Worm (Caenorhabditis elegans) whole organism, L1 larva: ENCODE results near the gene stdh-3.

ENCODE experiments used
- C04F5.9 ChIP-seq: sonication (generic microtip); optimal IDR thresholded peaks from 2 replicates; lab custom pipeline; 2016; ENCODE audit warnings: missing genetic modification characterization, missing compliant biosample characterization
- aly-2 ChIP-seq: fragments of 150-350 bp; optimal IDR thresholded peaks from 2 replicates; lab custom pipeline; 2014; ENCODE audit warnings: missing biosample characterization, missing genetic modification characterization
- blmp-1 ChIP-seq: fragments of 150-350 bp; optimal IDR thresholded peaks from 2 replicates; lab custom pipeline; 2014; ENCODE audit warnings: missing biosample characterization, missing genetic modification characterization
- ceh-63 ChIP-seq: fragments of 200-800 bp; sonication (Bioruptor generic); optimal IDR thresholded peaks from 2 replicates; lab custom pipeline; 2018; ENCODE audit warnings: mild to moderate bottlenecking, missing genetic modification characterization, missing compliant biosample characterization
- ceh-8 ChIP-seq: fragments of 200-800 bp; sonication (Bioruptor generic); optimal IDR thresholded peaks from 2 replicates; lab custom pipeline; 2018; ENCODE audit warnings: mild to moderate bottlenecking, missing genetic modification characterization, moderate library complexity, missing compliant biosample characterization
- ces-1 ChIP-seq: fragments of 150-350 bp; optimal IDR thresholded peaks from 2 replicates; lab custom pipeline; 2014; ENCODE audit warnings: missing biosample characterization, missing genetic modification reagents, missing genetic modification characterization
- dpl-1 ChIP-seq, 3 experiments: fragments of 150-350 bp in 2 of 3; sonication (generic microtip) in 1 of 3; optimal IDR thresholded peaks; 2 replicates each; lab custom pipeline; 2014 to 2017; ENCODE audit warnings: missing biosample characterization in 3 of 3, missing genetic modification characterization in 3 of 3, missing genetic modification reagents in 3 of 3
- efl-1 ChIP-seq, 4 experiments: fragments of 150-350 bp; optimal IDR thresholded peaks in 3 of 4; peaks in 1 of 4; 1 replicate in 1 of 4; 2 replicates in 3 of 4; lab custom pipeline; 2014; ENCODE audit warnings: missing biosample characterization in 2 of 4, missing genetic modification characterization in 2 of 4, missing genetic modification reagents in 2 of 4
- egl-27 ChIP-seq, 2 experiments: fragments of 150-350 bp in 1 of 2; sonication (generic microtip); optimal IDR thresholded peaks; 3 replicates each; lab custom pipeline; 2017 to 2018; ENCODE audit warnings: missing biosample characterization in 2 of 2, missing genetic modification characterization in 2 of 2, missing genetic modification reagents in 2 of 2
- elt-3 ChIP-seq, 6 experiments: fragments of 150-350 bp in 1 of 6; sonication (generic microtip); optimal IDR thresholded peaks; 2 replicates each; lab custom pipeline; 2017 to 2018; ENCODE audit warnings: missing biosample characterization in 6 of 6, missing genetic modification characterization in 6 of 6, inconsistent platforms in 1 of 6
- fkh-8 ChIP-seq: sonication (generic microtip); optimal IDR thresholded peaks from 2 replicates; lab custom pipeline; 2016; ENCODE audit warnings: mild to moderate bottlenecking, missing genetic modification characterization, missing compliant biosample characterization
- fos-1 ChIP-seq: fragments of 150-350 bp; optimal IDR thresholded peaks from 2 replicates; lab custom pipeline; 2014; ENCODE audit warnings: missing biosample characterization, missing genetic modification characterization
- grh-1 ChIP-seq: fragments of 200-800 bp; sonication (Bioruptor generic); IDR thresholded peaks from 2 replicates; pipeline ENCODE4 v1.3.6; 2022; ENCODE audit warnings: missing genetic modification reagents, missing genetic modification characterization, missing compliant biosample characterization
- hlh-4 ChIP-seq: sonication (generic microtip); optimal IDR thresholded peaks from 2 replicates; lab custom pipeline; 2016; ENCODE audit warnings: mild to moderate bottlenecking, missing genetic modification characterization, missing compliant biosample characterization
- irx-1 ChIP-seq: sonication (generic microtip); optimal IDR thresholded peaks from 2 replicates; lab custom pipeline; 2016; ENCODE audit warnings: missing genetic modification characterization, missing compliant biosample characterization
- lin-15B ChIP-seq: fragments of 150-350 bp; sonication (generic microtip); optimal IDR thresholded peaks from 3 replicates; lab custom pipeline; 2014; ENCODE audit warnings: missing biosample characterization, missing genetic modification characterization
- lin-35 ChIP-seq, 2 experiments: fragments of 150-350 bp; optimal IDR thresholded peaks; 2 replicates each; lab custom pipeline; 2014; ENCODE audit warnings: missing biosample characterization in 2 of 2, missing genetic modification characterization in 2 of 2, missing genetic modification reagents in 2 of 2
- lsy-2 ChIP-seq, 2 experiments: fragments of 150-350 bp; optimal IDR thresholded peaks; 2 replicates each; lab custom pipeline; 2014; ENCODE audit warnings: missing biosample characterization in 2 of 2, missing genetic modification characterization in 2 of 2
- mab-9 ChIP-seq: fragments of 200-800 bp; sonication (Bioruptor generic); IDR thresholded peaks from 2 replicates; pipeline ENCODE4 v1.3.6; 2022; ENCODE audit warnings: missing genetic modification reagents, missing genetic modification characterization, missing compliant biosample characterization
- mep-1 ChIP-seq: fragments of 150-350 bp; optimal IDR thresholded peaks from 2 replicates; lab custom pipeline; 2014; ENCODE audit warnings: missing biosample characterization, missing genetic modification characterization
- nhr-12 ChIP-seq: sonication (generic microtip); optimal IDR thresholded peaks from 2 replicates; lab custom pipeline; 2017; ENCODE audit warnings: missing biosample characterization, missing genetic modification characterization
- nhr-20 ChIP-seq: sonication (generic microtip); optimal IDR thresholded peaks from 2 replicates; lab custom pipeline; 2016; ENCODE audit warnings: mild to moderate bottlenecking, missing genetic modification characterization, missing compliant biosample characterization
- nhr-237 ChIP-seq: fragments of 150-350 bp; optimal IDR thresholded peaks from 2 replicates; lab custom pipeline; 2014; ENCODE audit warnings: missing biosample characterization, missing genetic modification characterization
- nhr-85 ChIP-seq: sonication (generic microtip); peaks from one replicate; lab custom pipeline; 2016; ENCODE audit warnings: missing genetic modification characterization, inconsistent platforms, missing compliant biosample characterization
- nhr-90 ChIP-seq: sonication (generic microtip); optimal IDR thresholded peaks from 2 replicates; lab custom pipeline; 2016; ENCODE audit warnings: mild to moderate bottlenecking, missing genetic modification characterization, missing compliant biosample characterization; ENCODE audit not compliant: poor library complexity
- pqm-1 ChIP-seq: sonication (generic microtip); optimal IDR thresholded peaks from 3 replicates; lab custom pipeline; 2017; ENCODE audit warnings: missing biosample characterization, missing genetic modification characterization
- skn-1 ChIP-seq: fragments of 150-350 bp; optimal IDR thresholded peaks from 2 replicates; lab custom pipeline; 2014; ENCODE audit warnings: missing biosample characterization, missing genetic modification characterization
- snpc-4 ChIP-seq: fragments of 150-350 bp; optimal IDR thresholded peaks from 2 replicates; lab custom pipeline; 2014; ENCODE audit warnings: missing biosample characterization, missing genetic modification characterization
- sox-4 ChIP-seq: sonication (generic microtip); optimal IDR thresholded peaks from 2 replicates; lab custom pipeline; 2016; ENCODE audit warnings: missing genetic modification characterization, missing compliant biosample characterization
- swsn-7 ChIP-seq: sonication (generic microtip); optimal IDR thresholded peaks from 2 replicates; lab custom pipeline; 2016; ENCODE audit warnings: missing genetic modification characterization, missing compliant biosample characterization
- tlp-1 ChIP-seq: fragments of 150-350 bp; optimal IDR thresholded peaks from 2 replicates; lab custom pipeline; 2014; ENCODE audit warnings: missing biosample characterization, missing genetic modification characterization
- unc-130 ChIP-seq: fragments of 150-350 bp; optimal IDR thresholded peaks from 2 replicates; lab custom pipeline; 2017; ENCODE audit warnings: missing biosample characterization, missing genetic modification characterization, inconsistent platforms
- unc-30 ChIP-seq: sonication (generic microtip); optimal IDR thresholded peaks from 2 replicates; lab custom pipeline; 2017; ENCODE audit warnings: missing biosample characterization, missing genetic modification characterization
- unc-86 ChIP-seq: sonication (generic microtip); optimal IDR thresholded peaks from 2 replicates; lab custom pipeline; 2016; ENCODE audit warnings: missing genetic modification characterization, missing compliant biosample characterization
- zip-4 ChIP-seq: fragments of 200-800 bp; sonication (Bioruptor generic); optimal IDR thresholded peaks from 2 replicates; lab custom pipeline; 2018; ENCODE audit warnings: mild to moderate bottlenecking, missing genetic modification characterization, moderate library complexity, missing compliant biosample characterization

Gene stdh-3

ce11 chrV:13904446-13904845 lies at the start of gene stdh-3:
stdh-3 (plus strand) TSS chrV:13904611.
- TF ChIP-seq dpl-1 (GFP tag; optimal IDR thresholded peaks at IDR 0.05; lab: Kevin White, UChicago) (no peak), snpc-4 (no peak), mab-9 (GFP tag; lab: Robert Waterston, UW) (no peak)

- TF ChIP-seq ces-1, result no peak
- TF ChIP-seq nhr-85, result no peak
- no peak for TF ChIP-seq pqm-1 (tag; lab: Kevin White, UChicago)
- no peak for TF ChIP-seq C04F5.9 (tag; lab: Kevin White, UChicago)
- TF ChIP-seq ceh-63, result no peak
- no peak for TF ChIP-seq sox-4
- no peak for TF ChIP-seq mab-9 (GFP tag; lab: Robert Waterston, UW)
- TF ChIP-seq mep-1, result no peak
- TF ChIP-seq nhr-90, result no peak
These were observed 48.0 kb upstream of the stdh-3 start, which contains the start of gene srx-134 for ce11 chrV:13856376-13856775. srx-134 (minus strand) TSS chrV:13856476.

DNA sequence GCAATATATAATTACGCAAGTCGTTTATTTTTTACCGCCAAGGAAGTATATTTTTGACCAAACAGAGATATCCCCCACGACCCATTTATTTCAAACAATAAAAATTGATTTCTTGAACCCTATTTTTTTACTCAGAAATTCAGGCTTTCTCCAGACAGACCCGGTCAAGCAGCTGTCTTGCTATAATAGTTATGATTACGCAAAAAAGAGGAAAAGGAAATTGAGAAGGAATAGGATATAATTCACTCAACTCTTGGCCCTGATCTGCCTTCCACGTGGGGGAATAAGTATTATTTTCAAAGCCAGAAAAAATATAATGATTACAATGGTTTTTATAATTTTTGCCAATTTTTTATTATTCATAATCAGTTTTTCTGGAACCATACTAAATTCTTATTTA lies 47.3 kb upstream of the stdh-3 start, which contains the start of gene srx-136:
TSS of gene srx-136 (plus strand) at position 301 of the 400 bp plus-strand sequence.
- no peak for TF ChIP-seq blmp-1
- no peak for TF ChIP-seq nhr-85
- TF ChIP-seq lin-35 (GFP tag; optimal IDR thresholded peaks at IDR 0.05; lab: Kevin White, UChicago), result no peak
- no peak for TF ChIP-seq nhr-20 (tag; lab: Kevin White, UChicago)
- TF ChIP-seq zip-4 (GFP tag; lab: Kevin White, UChicago), result no peak
- no peak for TF ChIP-seq efl-1 (optimal IDR thresholded peaks at IDR 0.05; lab: Kevin White, UChicago)
- TF ChIP-seq efl-1 (GFP tag; optimal IDR thresholded peaks at IDR 0.05 in 1 of 2; lab: Kevin White, UChicago), result no peak
- TF ChIP-seq fos-1 (tag; lab: Kevin White, UChicago), result no peak
- TF ChIP-seq dpl-1 (GFP tag; optimal IDR thresholded peaks at IDR 0.05; lab: Kevin White, UChicago), result no peak
- no peak for TF ChIP-seq nhr-237
- no peak for TF ChIP-seq egl-27 (tag; optimal IDR thresholded peaks at IDR 0.05; lab: Kevin White, UChicago)
- no peak for TF ChIP-seq unc-30
- no peak for TF ChIP-seq unc-130 (tag; lab: Kevin White, UChicago)
- no peak for TF ChIP-seq lin-15B
- TF ChIP-seq skn-1 (tag; lab: Kevin White, UChicago), result no peak
- no peak for TF ChIP-seq grh-1
- no peak for TF ChIP-seq elt-3 (tag; optimal IDR thresholded peaks at IDR 0.05; lab: Kevin White, UChicago)
- no peak for TF ChIP-seq fkh-8
- no peak for TF ChIP-seq ceh-8 (GFP tag; lab: Kevin White, UChicago)
- TF ChIP-seq, all 84 proteins: peak for 0

DNA sequence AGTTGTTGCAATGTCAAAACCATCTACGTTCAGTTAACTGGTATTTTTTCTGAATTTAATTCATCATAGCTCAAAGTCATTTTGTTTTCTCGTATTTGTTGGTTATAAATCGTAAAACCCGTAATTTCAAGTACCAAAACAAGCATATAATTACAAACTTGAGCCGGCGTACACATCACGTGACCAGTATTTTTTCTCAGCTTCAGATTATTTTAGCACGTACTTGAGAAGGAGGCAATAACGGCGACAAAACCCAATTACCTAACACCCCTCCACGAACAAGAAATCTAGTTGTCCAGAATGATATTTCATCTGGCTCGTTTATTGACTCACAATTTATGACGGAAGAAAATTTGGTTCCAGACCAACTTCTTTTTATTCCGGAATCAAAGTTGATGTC lies 45.5 kb upstream of the stdh-3 start, which contains the start of gene srx-135:
TSS of gene srx-135 (plus strand) at position 301 of the 400 bp plus-strand sequence.
- no peak for TF ChIP-seq hlh-4 (tag; lab: Kevin White, UChicago)

ce11 chrV:13862505-13862904 lies 41.9 kb upstream of the stdh-3 start, which contains the start of gene srx-137:
srx-137 (plus strand) TSS chrV:13862805.
- TF ChIP-seq nhr-12 (tag; lab: Kevin White, UChicago), result no peak
- TF ChIP-seq C04F5.9 (tag; lab: Kevin White, UChicago), result no peak
- TF ChIP-seq snpc-4, result no peak
- no peak for TF ChIP-seq swsn-7 (tag; lab: Kevin White, UChicago)
- TF ChIP-seq pqm-1 (tag; lab: Kevin White, UChicago), result no peak
- no peak for TF ChIP-seq mep-1
- TF ChIP-seq irx-1, result no peak
- TF ChIP-seq skn-1 (tag; lab: Kevin White, UChicago), result no peak
- no peak for TF ChIP-seq tlp-1 (tag; lab: Kevin White, UChicago)
- TF ChIP-seq unc-86 (tag; lab: Kevin White, UChicago), result no peak
- TF ChIP-seq lsy-2 (tag; optimal IDR thresholded peaks at IDR 0.05; lab: Kevin White, UChicago), result no peak
- TF ChIP-seq aly-2 (tag; lab: Kevin White, UChicago), result no peak
- TF ChIP-seq, all 84 proteins: peak for 0
